Fruit fly (Drosophila melanogaster) Kc167 (cell line): Measurements from ENCODE around the gene CG46318.

Experiments used
- Myc ChIP-seq: fragments of >200 bp; optimal IDR thresholded peaks from 2 replicates; lab custom pipeline; 2017; ENCODE audit warnings: missing external identifiers
- Sin3A ChIP-seq: fragments of >200 bp; optimal IDR thresholded peaks from 2 replicates; lab custom pipeline; 2018; ENCODE audit warnings: missing external identifiers
- insv ChIP-seq: fragments of >200 bp; optimal IDR thresholded peaks from 3 replicates; lab custom pipeline; 2018; ENCODE audit warnings: missing external identifiers
- psq ChIP-seq: fragments of >200 bp; optimal IDR thresholded peaks from 2 replicates; lab custom pipeline; 2017; ENCODE audit warnings: missing external identifiers
- ttk ChIP-seq: sonication (Bioruptor generic); optimal IDR thresholded peaks from 2 replicates; lab custom pipeline; 2017; ENCODE audit warnings: missing external identifiers

- TF ChIP-seq psq (lab: Kevin White, UChicago) (no peak), Sin3A (lab: Kevin White, UChicago) (no peak), insv (lab: Kevin White, UChicago) (no peak), Myc (lab: Kevin White, UChicago) (no peak), ttk (lab: Kevin White, UChicago) (no peak)
Observed at dm6 chr3R:18705150-18705549, 24.7 kb downstream of the CG46318 start, which contains the start of the genes ChAT and VAChT.
